Comparison of ENCODE assay signal across 1 worm cellular context in genomic region chrX:7040760-7041159, ce11.
A peak's percentile ranks its signal among the peaks of the same experiment; 100 is the strongest.
TF ChIP-seq lines count a peak whose summit lies in the region.

No protein-coding gene starts in this region.

TF ChIP-seq in whole organism, L1 larva, 84 proteins besides CTCF, POLR2A, EP300 and RAD21 (continued from another document):
- TF ChIP-seq ceh-8 (GFP tag; optimal IDR thresholded peaks at IDR 0.05; lab: Kevin White, UChicago) = no peak
- no peak for TF ChIP-seq rnt-1 (tag; optimal IDR thresholded peaks at IDR 0.05; lab: Kevin White, UChicago)
- TF ChIP-seq ztf-11 (tag; optimal IDR thresholded peaks at IDR 0.05; lab: Kevin White, UChicago) = no peak
- no peak for TF ChIP-seq ztf-4 (tag; optimal IDR thresholded peaks at IDR 0.05; lab: Kevin White, UChicago)
- TF ChIP-seq dpl-1 (GFP tag; optimal IDR thresholded peaks at IDR 0.05; lab: Kevin White, UChicago) = no peak
- no peak for TF ChIP-seq nhr-85 (tag; lab: Kevin White, UChicago)
- TF ChIP-seq xbp-1 (tag; optimal IDR thresholded peaks at IDR 0.05; lab: Kevin White, UChicago) = peak; percentile 13
- TF ChIP-seq pag-3 (tag; optimal IDR thresholded peaks at IDR 0.05; lab: Kevin White, UChicago; ENCODE audit: borderline replicate concordance, insufficient read depth) = no peak
- TF ChIP-seq nhr-76 (tag; optimal IDR thresholded peaks at IDR 0.05; lab: Kevin White, UChicago) = no peak
- TF ChIP-seq lin-14 (GFP tag; optimal IDR thresholded peaks at IDR 0.05; lab: Kevin White, UChicago) = peak; percentile 80
- no peak for TF ChIP-seq unc-98 (GFP tag; IDR thresholded peaks at IDR 0.05; lab: Robert Waterston, UW)
- peak; percentile 94 for TF ChIP-seq ces-1 (GFP tag; optimal IDR thresholded peaks at IDR 0.05; lab: Kevin White, UChicago)
- no peak for TF ChIP-seq nhr-19 (GFP tag; conservative IDR thresholded peaks at IDR 0.05; lab: Robert Waterston, UW)
